Worm (Caenorhabditis elegans) whole organism, L1 larva: ENCODE data around the gene jmjd-3.2.

Experiments used
- C04F5.9 ChIP-seq: sonication (generic microtip); optimal IDR thresholded peaks from 2 replicates; lab custom pipeline; 2016; ENCODE audit warnings: missing genetic modification characterization, missing compliant biosample characterization
- C34B4.2 ChIP-seq: sonication (generic microtip); optimal IDR thresholded peaks from 2 replicates; lab custom pipeline; 2017; ENCODE audit warnings: mild to moderate bottlenecking, missing genetic modification characterization, missing compliant biosample characterization
- Y116A8C.19 ChIP-seq: sonication (generic microtip); optimal IDR thresholded peaks from 2 replicates; lab custom pipeline; 2016; ENCODE audit warnings: missing compliant biosample characterization, missing genetic modification characterization, borderline replicate concordance
- aly-2 ChIP-seq: fragments of 150-350 bp; optimal IDR thresholded peaks from 2 replicates; lab custom pipeline; 2014; ENCODE audit warnings: missing biosample characterization, missing genetic modification characterization
- ceh-63 ChIP-seq: fragments of 200-800 bp; sonication (Bioruptor generic); optimal IDR thresholded peaks from 2 replicates; lab custom pipeline; 2018; ENCODE audit warnings: mild to moderate bottlenecking, missing genetic modification characterization, missing compliant biosample characterization
- ceh-8 ChIP-seq: fragments of 200-800 bp; sonication (Bioruptor generic); optimal IDR thresholded peaks from 2 replicates; lab custom pipeline; 2018; ENCODE audit warnings: mild to moderate bottlenecking, missing genetic modification characterization, moderate library complexity, missing compliant biosample characterization
- dpl-1 ChIP-seq, 3 experiments: fragments of 150-350 bp in 2 of 3; sonication (generic microtip) in 1 of 3; optimal IDR thresholded peaks; 2 replicates each; lab custom pipeline; 2014 to 2017; ENCODE audit warnings: missing biosample characterization in 3 of 3, missing genetic modification characterization in 3 of 3, missing genetic modification reagents in 3 of 3
- efl-1 ChIP-seq, 4 experiments: fragments of 150-350 bp; optimal IDR thresholded peaks in 3 of 4; peaks in 1 of 4; 1 replicate in 1 of 4; 2 replicates in 3 of 4; lab custom pipeline; 2014; ENCODE audit warnings: missing biosample characterization in 2 of 4, missing genetic modification characterization in 2 of 4, missing genetic modification reagents in 2 of 4
- efl-3 ChIP-seq: fragments of 200-800 bp; sonication (Bioruptor generic); optimal IDR thresholded peaks from 2 replicates; lab custom pipeline; 2018; ENCODE audit warnings: mild to moderate bottlenecking, missing genetic modification characterization, missing compliant biosample characterization
- egl-27 ChIP-seq, 2 experiments: fragments of 150-350 bp in 1 of 2; sonication (generic microtip); optimal IDR thresholded peaks; 3 replicates each; lab custom pipeline; 2017 to 2018; ENCODE audit warnings: missing biosample characterization in 2 of 2, missing genetic modification characterization in 2 of 2, missing genetic modification reagents in 2 of 2
- elt-3 ChIP-seq, 6 experiments: fragments of 150-350 bp in 1 of 6; sonication (generic microtip); optimal IDR thresholded peaks; 2 replicates each; lab custom pipeline; 2017 to 2018; ENCODE audit warnings: missing biosample characterization in 6 of 6, missing genetic modification characterization in 6 of 6, inconsistent platforms in 1 of 6
- ets-5 ChIP-seq: fragments of 200-800 bp; sonication (Bioruptor generic); IDR thresholded peaks from 2 replicates; pipeline ENCODE4 v1.3.6; 2022; ENCODE audit warnings: missing genetic modification characterization, missing compliant biosample characterization
- fkh-4 ChIP-seq: sonication (generic microtip); optimal IDR thresholded peaks from 2 replicates; lab custom pipeline; 2016; ENCODE audit warnings: missing compliant biosample characterization, missing genetic modification characterization, borderline replicate concordance
- hpl-2 ChIP-seq: fragments of 150-350 bp; optimal IDR thresholded peaks from 2 replicates; lab custom pipeline; 2014; ENCODE audit warnings: missing biosample characterization, missing genetic modification reagents, missing genetic modification characterization
- lin-13 ChIP-seq: fragments of 150-350 bp; optimal IDR thresholded peaks from 2 replicates; lab custom pipeline; 2014; ENCODE audit warnings: missing biosample characterization, missing genetic modification reagents, missing genetic modification characterization
- lin-14 ChIP-seq: fragments of 200-800 bp; sonication (Bioruptor generic); optimal IDR thresholded peaks from 2 replicates; lab custom pipeline; 2018; ENCODE audit warnings: mild to moderate bottlenecking, missing genetic modification characterization, moderate library complexity, missing compliant biosample characterization
- lin-35 ChIP-seq, 2 experiments: fragments of 150-350 bp; optimal IDR thresholded peaks; 2 replicates each; lab custom pipeline; 2014; ENCODE audit warnings: missing biosample characterization in 2 of 2, missing genetic modification characterization in 2 of 2, missing genetic modification reagents in 2 of 2
- lin-39 ChIP-seq: fragments of 150-350 bp; optimal IDR thresholded peaks from 2 replicates; lab custom pipeline; 2014; ENCODE audit warnings: missing biosample characterization, missing genetic modification reagents, missing genetic modification characterization
- mdl-1 ChIP-seq, 2 experiments: fragments of 150-350 bp; optimal IDR thresholded peaks; 2 replicates each; lab custom pipeline; 2014 to 2017; ENCODE audit warnings: missing biosample characterization in 2 of 2, missing genetic modification characterization in 2 of 2, inconsistent platforms in 1 of 2
- mep-1 ChIP-seq: fragments of 150-350 bp; optimal IDR thresholded peaks from 2 replicates; lab custom pipeline; 2014; ENCODE audit warnings: missing biosample characterization, missing genetic modification characterization
- nhr-11 ChIP-seq: fragments of 150-350 bp; optimal IDR thresholded peaks from 2 replicates; lab custom pipeline; 2014; ENCODE audit warnings: missing biosample characterization, missing genetic modification characterization
- nhr-12 ChIP-seq: sonication (generic microtip); optimal IDR thresholded peaks from 2 replicates; lab custom pipeline; 2017; ENCODE audit warnings: missing biosample characterization, missing genetic modification characterization
- nhr-20 ChIP-seq: sonication (generic microtip); optimal IDR thresholded peaks from 2 replicates; lab custom pipeline; 2016; ENCODE audit warnings: mild to moderate bottlenecking, missing genetic modification characterization, missing compliant biosample characterization
- nhr-237 ChIP-seq: fragments of 150-350 bp; optimal IDR thresholded peaks from 2 replicates; lab custom pipeline; 2014; ENCODE audit warnings: missing biosample characterization, missing genetic modification characterization
- nhr-71 ChIP-seq: sonication (generic microtip); optimal IDR thresholded peaks from 2 replicates; lab custom pipeline; 2016; ENCODE audit warnings: mild to moderate bottlenecking, missing genetic modification characterization, moderate library complexity, missing compliant biosample characterization
- nhr-76 ChIP-seq: sonication (generic microtip); optimal IDR thresholded peaks from 2 replicates; lab custom pipeline; 2017; ENCODE audit warnings: missing biosample characterization, missing genetic modification characterization
- nhr-77 ChIP-seq: fragments of 150-350 bp; optimal IDR thresholded peaks from 2 replicates; lab custom pipeline; 2014; ENCODE audit warnings: missing biosample characterization, missing genetic modification characterization
- nhr-84 ChIP-seq: sonication (generic microtip); optimal IDR thresholded peaks from 2 replicates; lab custom pipeline; 2017; ENCODE audit warnings: missing biosample characterization, missing genetic modification characterization
- nhr-90 ChIP-seq: sonication (generic microtip); optimal IDR thresholded peaks from 2 replicates; lab custom pipeline; 2016; ENCODE audit warnings: mild to moderate bottlenecking, missing genetic modification characterization, missing compliant biosample characterization; ENCODE audit not compliant: poor library complexity
- pag-3 ChIP-seq: sonication (generic microtip); optimal IDR thresholded peaks from 2 replicates; lab custom pipeline; 2017; ENCODE audit warnings: missing genetic modification characterization, mild to moderate bottlenecking, missing compliant biosample characterization, antibody characterized with exemption, borderline replicate concordance; ENCODE audit not compliant: insufficient read depth
- rnt-1 ChIP-seq: sonication (generic microtip); optimal IDR thresholded peaks from 2 replicates; lab custom pipeline; 2016; ENCODE audit warnings: mild to moderate bottlenecking, missing genetic modification characterization, moderate library complexity, missing compliant biosample characterization
- skn-1 ChIP-seq: fragments of 150-350 bp; optimal IDR thresholded peaks from 2 replicates; lab custom pipeline; 2014; ENCODE audit warnings: missing biosample characterization, missing genetic modification characterization
- snpc-4 ChIP-seq: fragments of 150-350 bp; optimal IDR thresholded peaks from 2 replicates; lab custom pipeline; 2014; ENCODE audit warnings: missing biosample characterization, missing genetic modification characterization
- snu-23 ChIP-seq: sonication (generic microtip); optimal IDR thresholded peaks from 2 replicates; lab custom pipeline; 2016; ENCODE audit warnings: missing genetic modification characterization, missing compliant biosample characterization
- swsn-7 ChIP-seq: sonication (generic microtip); optimal IDR thresholded peaks from 2 replicates; lab custom pipeline; 2016; ENCODE audit warnings: missing genetic modification characterization, missing compliant biosample characterization
- tbx-2 ChIP-seq: sonication (generic microtip); optimal IDR thresholded peaks from 2 replicates; lab custom pipeline; 2016; ENCODE audit warnings: missing genetic modification characterization, missing compliant biosample characterization
- unc-130 ChIP-seq: fragments of 150-350 bp; optimal IDR thresholded peaks from 2 replicates; lab custom pipeline; 2017; ENCODE audit warnings: missing biosample characterization, missing genetic modification characterization, inconsistent platforms
- vab-15 ChIP-seq: sonication (generic microtip); optimal IDR thresholded peaks from 2 replicates; lab custom pipeline; 2017; ENCODE audit warnings: missing genotype, mild to moderate bottlenecking, missing genetic modification characterization, missing compliant biosample characterization
- xbp-1 ChIP-seq: sonication (generic microtip); optimal IDR thresholded peaks from 2 replicates; lab custom pipeline; 2016; ENCODE audit warnings: missing genetic modification characterization, missing compliant biosample characterization
- zag-1 ChIP-seq: fragments of 150-350 bp; optimal IDR thresholded peaks from 2 replicates; lab custom pipeline; 2014; ENCODE audit warnings: missing biosample characterization, missing genetic modification characterization

jmjd-3.2 gene

ce11 chrX:14495075-14495474 is 47.1 kb downstream of the jmjd-3.2 start:
- TF ChIP-seq elt-3 (tag; optimal IDR thresholded peaks at IDR 0.05; lab: Kevin White, UChicago) (no peak), nhr-84 (tag; lab: Kevin White, UChicago) (no peak), xbp-1 (tag; lab: Kevin White, UChicago) (no peak), tbx-2 (tag; lab: Kevin White, UChicago) (no peak), dpl-1 (GFP tag; optimal IDR thresholded peaks at IDR 0.05; lab: Kevin White, UChicago) (no peak), aly-2 (tag; lab: Kevin White, UChicago) (no peak), nhr-20 (no peak), rnt-1 (tag; lab: Kevin White, UChicago) (peak; percentile 16), lin-35 (GFP tag; optimal IDR thresholded peaks at IDR 0.05; lab: Kevin White, UChicago) (no peak), lin-14 (GFP tag; lab: Kevin White, UChicago) (peak; percentile 73), snu-23 (GFP tag; lab: Kevin White, UChicago) (no peak), zag-1 (tag; lab: Kevin White, UChicago) (no peak), ceh-8 (GFP tag; lab: Kevin White, UChicago) (no peak), snpc-4 (tag; lab: Kevin White, UChicago) (no peak)

DNA sequence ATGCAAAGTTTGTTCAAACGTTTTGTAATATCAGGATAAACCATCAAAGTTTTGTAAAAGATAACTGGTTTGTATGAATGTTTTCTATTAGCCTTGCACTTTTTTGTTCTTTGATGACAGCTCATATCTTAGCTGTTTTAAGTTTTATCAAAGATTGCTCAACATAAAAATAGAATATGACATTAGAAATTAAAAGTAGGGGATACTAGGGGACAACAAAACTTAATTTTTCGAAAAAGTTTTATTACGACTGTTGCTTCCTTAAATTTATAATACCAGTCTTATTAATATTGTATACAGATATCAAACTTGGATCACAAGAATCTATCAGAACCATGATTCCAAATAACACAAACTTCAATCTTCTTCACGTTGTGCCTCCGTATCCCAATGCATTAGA is 47.8 kb downstream of the jmjd-3.2 start, which contains the start of gene ztf-14:
ztf-14 (plus strand) TSS at position 301 of the 400 bp plus-strand sequence.
- TF ChIP-seq nhr-71 (tag; lab: Kevin White, UChicago) = no peak
- no peak for TF ChIP-seq nhr-76 (tag; lab: Kevin White, UChicago)
- TF ChIP-seq lin-39 (tag; lab: Kevin White, UChicago) = no peak
- TF ChIP-seq Y116A8C.19 = no peak
- no peak for TF ChIP-seq nhr-90 (tag; lab: Kevin White, UChicago)
- TF ChIP-seq efl-1 (optimal IDR thresholded peaks at IDR 0.05; lab: Kevin White, UChicago) = no peak
- peak in 1 of 2 experiments; percentile 15 for TF ChIP-seq efl-1 (GFP tag; optimal IDR thresholded peaks at IDR 0.05 in 1 of 2; lab: Kevin White, UChicago)

DNA sequence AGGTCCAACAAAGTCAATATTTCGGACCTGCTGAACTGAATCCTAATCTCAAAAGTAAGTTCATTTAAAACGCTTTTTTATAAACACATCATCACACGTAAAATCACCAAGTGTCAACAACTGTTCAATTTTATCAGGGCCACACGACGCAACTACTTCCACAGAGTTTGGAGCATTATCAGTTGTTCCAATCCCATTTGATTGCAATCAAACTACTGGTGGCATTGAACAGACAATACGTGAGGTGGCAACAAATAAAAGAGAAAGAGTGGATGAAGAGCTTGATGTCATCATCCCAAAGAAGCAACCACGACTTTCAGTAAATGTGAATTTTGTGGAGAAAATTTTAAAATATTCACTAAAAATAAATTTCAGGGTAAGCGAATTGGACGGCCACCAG is 48.5 kb downstream of the jmjd-3.2 start:
- TF ChIP-seq rnt-1 (tag; lab: Kevin White, UChicago) (peak; percentile 30), unc-130 (peak; percentile 64), vab-15 (no peak), lin-14 (GFP tag; lab: Kevin White, UChicago) (peak; percentile 61), nhr-71 (tag; lab: Kevin White, UChicago) (peak; percentile 22)

ce11 chrX:14499830-14500409 is 51.9 kb downstream of the jmjd-3.2 start:
- TF ChIP-seq elt-3 (tag; optimal IDR thresholded peaks at IDR 0.05; lab: Kevin White, UChicago) (peak in 1 of 6 experiments; percentile 46), pag-3 (tag; lab: Kevin White, UChicago) (peak; percentile 50), nhr-76 (tag; lab: Kevin White, UChicago) (no peak), mep-1 (tag; lab: Kevin White, UChicago) (peak; percentile 30), rnt-1 (tag; lab: Kevin White, UChicago) (no peak), nhr-12 (tag; lab: Kevin White, UChicago) (no peak), efl-1 (optimal IDR thresholded peaks at IDR 0.05; lab: Kevin White, UChicago) (no peak), efl-1 (GFP tag; optimal IDR thresholded peaks at IDR 0.05 in 1 of 2; lab: Kevin White, UChicago) (peak in 1 of 2 experiments; percentile 3), skn-1 (tag; lab: Kevin White, UChicago) (no peak)

DNA sequence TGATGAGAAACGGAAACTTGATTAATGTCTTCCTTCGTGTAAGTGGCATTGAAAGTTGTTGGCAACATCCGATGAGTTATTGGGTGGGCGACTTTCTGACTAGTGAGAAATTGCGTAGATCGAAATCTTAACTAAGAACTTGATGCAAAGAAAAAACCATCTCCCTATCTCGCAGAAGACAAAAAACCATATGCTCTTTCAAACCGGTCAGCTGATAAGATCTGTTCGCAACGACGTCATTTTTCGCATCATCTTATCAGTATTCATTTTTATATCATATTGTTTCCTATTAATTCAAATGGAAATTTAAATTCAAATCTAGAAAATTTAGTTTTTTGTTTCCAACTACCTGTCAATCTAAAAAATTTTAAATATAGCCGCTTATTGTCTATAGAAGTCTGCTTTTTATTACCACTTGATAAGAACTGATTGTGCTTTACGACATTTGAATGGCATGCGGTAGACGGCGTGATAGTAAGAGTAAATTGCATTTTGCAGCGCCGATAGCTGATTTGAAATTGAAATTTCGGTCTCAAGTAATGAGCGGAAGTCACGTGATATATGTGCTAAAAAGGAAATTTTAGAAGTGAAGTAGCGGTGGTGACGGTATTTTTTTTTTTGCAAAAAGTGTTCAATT is 52.5 kb downstream of the jmjd-3.2 start:
- TF ChIP-seq C04F5.9 = no peak
- TF ChIP-seq lin-39 (tag; lab: Kevin White, UChicago) = peak; percentile 58
- TF ChIP-seq efl-3 (GFP tag; lab: Kevin White, UChicago) = peak; percentile 62
- TF ChIP-seq swsn-7 (tag; lab: Kevin White, UChicago) = no peak
- peak in 4 of 6 experiments; percentile 8 to 39 (median 14) for TF ChIP-seq elt-3 (tag; optimal IDR thresholded peaks at IDR 0.05; lab: Kevin White, UChicago)
- TF ChIP-seq ceh-63 (GFP tag; lab: Kevin White, UChicago) = no peak
- TF ChIP-seq hpl-2 (GFP tag; lab: Kevin White, UChicago) = no peak
- TF ChIP-seq fkh-4 (tag; lab: Kevin White, UChicago) = no peak
- TF ChIP-seq lin-13 (GFP tag; lab: Kevin White, UChicago) = no peak
- TF ChIP-seq snpc-4 (tag; lab: Kevin White, UChicago) = no peak
- TF ChIP-seq C34B4.2 (tag; lab: Kevin White, UChicago) = no peak
- no peak for TF ChIP-seq egl-27 (tag; optimal IDR thresholded peaks at IDR 0.05; lab: Kevin White, UChicago)
- no peak for TF ChIP-seq ets-5
- no peak for TF ChIP-seq efl-1 (optimal IDR thresholded peaks at IDR 0.05; lab: Kevin White, UChicago)
- TF ChIP-seq efl-1 (GFP tag; optimal IDR thresholded peaks at IDR 0.05 in 1 of 2; lab: Kevin White, UChicago) = no peak
- no peak for TF ChIP-seq nhr-11 (tag; lab: Kevin White, UChicago)
- TF ChIP-seq dpl-1 (GFP tag; optimal IDR thresholded peaks at IDR 0.05; lab: Kevin White, UChicago) = no peak
- TF ChIP-seq skn-1 (tag; lab: Kevin White, UChicago) = no peak
- TF ChIP-seq nhr-77 (tag; lab: Kevin White, UChicago) = no peak
- no peak for TF ChIP-seq nhr-237 (tag; lab: Kevin White, UChicago)
- TF ChIP-seq tbx-2 (tag; lab: Kevin White, UChicago) = no peak
- TF ChIP-seq mdl-1 (tag; optimal IDR thresholded peaks at IDR 0.05; lab: Kevin White, UChicago) = no peak
